Worm (Caenorhabditis elegans): ENCODE measurements around the gene spin-3.
A peak's percentile ranks its signal among the peaks of the same experiment; 100 is the strongest.

ce11 chrX:13159005-13159404 is 29.0 kb downstream of the spin-3 start:
- TF ChIP-seq Y67H2A.10 (GFP tag; conservative IDR thresholded peaks at IDR 0.05) (no peak), T07F8.4 (tag; optimal IDR thresholded peaks at IDR 0.05) (no peak), nhr-80 (tag; optimal IDR thresholded peaks at IDR 0.05) (peak; percentile 97), ceh-27 (GFP tag; optimal IDR thresholded peaks at IDR 0.05) (no peak), K11D2.4 (GFP tag; IDR thresholded peaks at IDR 0.05) (no peak), egrh-3 (GFP tag; IDR thresholded peaks at IDR 0.05) (peak; percentile 11; the same call in 1 of the 2 replicates), hrde-1 (tag; optimal IDR thresholded peaks at IDR 0.05; ENCODE audit: borderline replicate concordance) (no peak)

All from whole organism, young adult.